Fruit fly (Drosophila melanogaster) whole organism, embryonic: ENCODE results near the gene Rassf.
A peak's percentile ranks its signal among the peaks of the same experiment; 100 is the strongest.

ENCODE experiments used
- Atf3 ChIP-seq: fragments of 200-800 bp; sonication (Bioruptor generic); optimal IDR thresholded peaks from 3 replicates; lab custom pipeline; 2016; ENCODE audit warnings: missing biosample characterization, missing genetic modification characterization
- CG10654 ChIP-seq: fragments of 200-800 bp; sonication (Bioruptor generic); optimal IDR thresholded peaks from 2 replicates; lab custom pipeline; 2016; ENCODE audit warnings: missing biosample characterization, missing genetic modification characterization
- CG11504 ChIP-seq: fragments of 200-800 bp; sonication (Bioruptor generic); optimal IDR thresholded peaks from 3 replicates; lab custom pipeline; 2019; ENCODE audit warnings: missing biosample characterization, mild to moderate bottlenecking, missing genetic modification characterization, moderate library complexity
- CG11560 ChIP-seq: fragments of 200-800 bp; sonication (Bioruptor generic); IDR thresholded peaks from 3 replicates; pipeline ENCODE4 v1.3.6; 2022; ENCODE audit warnings: missing biosample characterization, missing genetic modification characterization
- CG12299 ChIP-seq: fragments of 200-800 bp; sonication (Bioruptor generic); optimal IDR thresholded peaks from 2 replicates; lab custom pipeline; 2018; ENCODE audit warnings: missing biosample characterization, mild to moderate bottlenecking, missing genetic modification characterization
- CG12769 ChIP-seq: fragments of 200-800 bp; sonication (Bioruptor generic); optimal IDR thresholded peaks from 2 replicates; lab custom pipeline; 2019; ENCODE audit warnings: missing biosample characterization, mild to moderate bottlenecking, missing genetic modification characterization, moderate library complexity
- CG13296 ChIP-seq: fragments of 200-800 bp; sonication (Bioruptor generic); optimal IDR thresholded peaks from 3 replicates; lab custom pipeline; 2018; ENCODE audit warnings: missing biosample characterization, mild to moderate bottlenecking, missing genetic modification characterization
- CG14441 ChIP-seq: fragments of 200-800 bp; sonication (Bioruptor generic); IDR thresholded peaks from 2 replicates; pipeline ENCODE4 v1.3.6; 2022; ENCODE audit warnings: missing biosample characterization, missing genetic modification characterization
- CG14860 ChIP-seq: fragments of 200-800 bp; sonication (Bioruptor generic); IDR thresholded peaks from 3 replicates; pipeline ENCODE4 v1.3.6; 2022; ENCODE audit warnings: missing biosample characterization, missing genetic modification characterization; ENCODE audit not compliant: partially characterized antibody
- CG17385 ChIP-seq: fragments of 200-800 bp; sonication (Bioruptor generic); optimal IDR thresholded peaks from 3 replicates; lab custom pipeline; 2018; ENCODE audit warnings: missing biosample characterization, mild to moderate bottlenecking, missing genetic modification characterization
- CG18476 ChIP-seq: fragments of 200-800 bp; sonication (Bioruptor generic); optimal IDR thresholded peaks from 2 replicates; lab custom pipeline; 2016; ENCODE audit warnings: missing biosample characterization, mild to moderate bottlenecking, missing genetic modification characterization
- CG31224 ChIP-seq: fragments of 200-800 bp; sonication (Bioruptor generic); IDR thresholded peaks from 2 replicates; pipeline ENCODE4 v1.3.6; 2022; ENCODE audit warnings: missing biosample characterization, missing genetic modification characterization
- CG32772 ChIP-seq: fragments of 200-800 bp; sonication (Bioruptor generic); IDR thresholded peaks from 2 replicates; pipeline ENCODE4 v1.3.6; 2022; ENCODE audit warnings: missing biosample characterization, missing genetic modification characterization
- CG6765 ChIP-seq: fragments of 200-800 bp; sonication (Bioruptor generic); optimal IDR thresholded peaks from 3 replicates; lab custom pipeline; 2017; ENCODE audit warnings: missing biosample characterization, mild to moderate bottlenecking, missing genetic modification characterization
- CG6813 ChIP-seq: fragments of 200-800 bp; sonication (Bioruptor generic); optimal IDR thresholded peaks from 2 replicates; lab custom pipeline; 2017; ENCODE audit warnings: missing biosample characterization, missing genetic modification characterization, mild to moderate bottlenecking, moderate library complexity, missing genetic modification reagents
- CG8281 ChIP-seq: fragments of 200-800 bp; sonication (Bioruptor generic); optimal IDR thresholded peaks from 2 replicates; lab custom pipeline; 2018; ENCODE audit warnings: missing biosample characterization, mild to moderate bottlenecking, missing genetic modification characterization, moderate library complexity
- CG8290 ChIP-seq, 3 experiments: fragments of 200-800 bp; sonication (Bioruptor generic); optimal IDR thresholded peaks; 2 replicates each; lab custom pipeline; 2016 to 2019; ENCODE audit warnings: missing biosample characterization in 3 of 3, missing genetic modification characterization in 3 of 3, mild to moderate bottlenecking in 2 of 3, moderate library complexity in 1 of 3
- CG9215 ChIP-seq: fragments of 200-800 bp; sonication (Bioruptor generic); IDR thresholded peaks from 2 replicates; pipeline ENCODE4 v1.3.6; 2022; ENCODE audit warnings: missing biosample characterization, missing genetic modification characterization
- CG9727 ChIP-seq: fragments of 200-800 bp; sonication (Bioruptor generic); optimal IDR thresholded peaks from 3 replicates; lab custom pipeline; 2017; ENCODE audit warnings: missing biosample characterization, mild to moderate bottlenecking, missing genetic modification characterization
- CG9797 ChIP-seq: fragments of 200-800 bp; sonication (Bioruptor generic); optimal IDR thresholded peaks from 3 replicates; lab custom pipeline; 2018; ENCODE audit warnings: missing biosample characterization, mild to moderate bottlenecking, missing genetic modification characterization
- CG9817 ChIP-seq: fragments of 200-800 bp; sonication (Bioruptor generic); optimal IDR thresholded peaks from 2 replicates; lab custom pipeline; 2018; ENCODE audit warnings: missing biosample characterization, mild to moderate bottlenecking, missing genetic modification characterization, moderate library complexity
- CHES-1-like ChIP-seq: fragments of 200-800 bp; sonication (Bioruptor generic); optimal IDR thresholded peaks from 2 replicates; lab custom pipeline; 2016; ENCODE audit warnings: missing biosample characterization, missing genetic modification characterization
- Dip2 ChIP-seq: fragments of 200-800 bp; sonication (Bioruptor generic); IDR thresholded peaks from 2 replicates; pipeline ENCODE4 v1.3.6; 2022; ENCODE audit warnings: missing biosample characterization, missing genetic modification characterization
- Dip3 ChIP-seq: fragments of 200-800 bp; sonication (Bioruptor generic); optimal IDR thresholded peaks from 3 replicates; lab custom pipeline; 2016; ENCODE audit warnings: missing biosample characterization, missing genetic modification characterization
- Drgx ChIP-seq: fragments of 200-800 bp; sonication (Bioruptor generic); IDR thresholded peaks from 2 replicates; pipeline ENCODE4 v1.3.6; 2022; ENCODE audit warnings: missing biosample characterization, missing genetic modification characterization
- GATAe ChIP-seq: fragments of 200-800 bp; sonication (Bioruptor generic); conservative IDR thresholded peaks from 2 replicates; pipeline ENCODE4 v1.3.6; 2022; ENCODE audit warnings: missing biosample characterization, missing genetic modification characterization
- HLH3B ChIP-seq: fragments of 200-800 bp; sonication (Bioruptor generic); IDR thresholded peaks from 2 replicates; pipeline ENCODE4 v1.3.6; 2022; ENCODE audit warnings: missing biosample characterization, missing genetic modification characterization
- Hand ChIP-seq: fragments of 200-800 bp; sonication (Bioruptor generic); optimal IDR thresholded peaks from 2 replicates; lab custom pipeline; 2017; ENCODE audit warnings: mild to moderate bottlenecking, missing biosample characterization, missing genetic modification reagents, missing genetic modification characterization
- Hey ChIP-seq: fragments of 200-800 bp; sonication (Bioruptor generic); optimal IDR thresholded peaks from 3 replicates; lab custom pipeline; 2018; ENCODE audit warnings: missing biosample characterization, mild to moderate bottlenecking, missing genetic modification characterization
- MBD-R2 ChIP-seq: fragments of 200-800 bp; sonication (Bioruptor generic); IDR thresholded peaks from 2 replicates; pipeline ENCODE4 v1.3.6; 2022; ENCODE audit warnings: missing biosample characterization, missing genetic modification characterization
- Med ChIP-seq: fragments of 200-800 bp; sonication (Bioruptor generic); peaks from one replicate; lab custom pipeline; 2016; ENCODE audit warnings: missing biosample characterization, missing genetic modification characterization, mild to moderate bottlenecking, inconsistent platforms, moderate library complexity
- Poxn ChIP-seq: fragments of 200-800 bp; sonication (Bioruptor generic); IDR thresholded peaks from 2 replicates; pipeline ENCODE4 v1.3.6; 2022; ENCODE audit warnings: missing biosample characterization, missing genetic modification characterization
- Side ChIP-seq: fragments of 200-800 bp; sonication (Bioruptor generic); optimal IDR thresholded peaks from 2 replicates; lab custom pipeline; 2016; ENCODE audit warnings: missing biosample characterization, missing genetic modification characterization
- Tbp ChIP-seq: fragments of >200 bp; optimal IDR thresholded peaks from 2 replicates; lab custom pipeline; 2018; ENCODE audit warnings: missing biosample characterization, missing genetic modification characterization
- Xrp1 ChIP-seq: fragments of 200-800 bp; sonication (Bioruptor generic); IDR thresholded peaks from 2 replicates; pipeline ENCODE4 v1.3.6; 2022; ENCODE audit warnings: missing biosample characterization, missing genetic modification characterization
- bowl ChIP-seq: fragments of 200-800 bp; sonication (Bioruptor generic); IDR thresholded peaks from 2 replicates; pipeline ENCODE4 v1.3.6; 2022; ENCODE audit warnings: missing biosample characterization, missing genetic modification characterization
- cato ChIP-seq: fragments of 200-800 bp; sonication (Bioruptor generic); optimal IDR thresholded peaks from 2 replicates; lab custom pipeline; 2016; ENCODE audit warnings: missing biosample characterization, missing genetic modification characterization, borderline replicate concordance
- cwo ChIP-seq: fragments of 200-800 bp; sonication (Bioruptor generic); optimal IDR thresholded peaks from 3 replicates; lab custom pipeline; 2017; ENCODE audit warnings: missing biosample characterization, missing genetic modification characterization, mild to moderate bottlenecking, moderate library complexity, missing genetic modification reagents
- dimm ChIP-seq: fragments of 200-800 bp; sonication (Bioruptor generic); IDR thresholded peaks from 2 replicates; pipeline ENCODE4 v1.3.6; 2022; ENCODE audit warnings: missing biosample characterization, missing genetic modification characterization
- gem ChIP-seq: fragments of 200-800 bp; sonication (Bioruptor generic); optimal IDR thresholded peaks from 2 replicates; lab custom pipeline; 2019; ENCODE audit warnings: missing biosample characterization, mild to moderate bottlenecking, missing genetic modification characterization, moderate library complexity
- her ChIP-seq: fragments of 200-800 bp; sonication (Bioruptor generic); optimal IDR thresholded peaks from 2 replicates; lab custom pipeline; 2016; ENCODE audit warnings: missing biosample characterization, missing genetic modification characterization
- ind ChIP-seq: fragments of 200-800 bp; sonication (Bioruptor generic); optimal IDR thresholded peaks from 3 replicates; lab custom pipeline; 2016; ENCODE audit warnings: missing biosample characterization, missing genetic modification characterization
- mirr ChIP-seq: fragments of 200-800 bp; sonication (Bioruptor generic); optimal IDR thresholded peaks from 3 replicates; lab custom pipeline; 2018; ENCODE audit warnings: missing biosample characterization, mild to moderate bottlenecking, missing genetic modification characterization
- oc ChIP-seq: fragments of 200-800 bp; sonication (Bioruptor generic); optimal IDR thresholded peaks from 2 replicates; lab custom pipeline; 2018; ENCODE audit warnings: missing biosample characterization, mild to moderate bottlenecking, missing genetic modification characterization, moderate library complexity
- odd ChIP-seq: fragments of 200-800 bp; sonication (Bioruptor generic); optimal IDR thresholded peaks from 2 replicates; lab custom pipeline; 2017; ENCODE audit warnings: missing biosample characterization, mild to moderate bottlenecking, missing genetic modification characterization
- prd ChIP-seq, 3 experiments: fragments of >200 bp in 2 of 3; fragments of 200-800 bp in 1 of 3; sonication (Bioruptor generic) in 1 of 3; optimal IDR thresholded peaks in 2 of 3; IDR thresholded peaks in 1 of 3; 2 replicates in 2 of 3; 3 replicates in 1 of 3; pipeline versions ENCODE4 v1.3.6 to Lab custom; 2017 to 2022; ENCODE audit warnings: missing biosample characterization in 1 of 3, missing genetic modification characterization in 1 of 3
- psq ChIP-seq: fragments of 200-800 bp; sonication (Bioruptor generic); optimal IDR thresholded peaks from 2 replicates; lab custom pipeline; 2017; ENCODE audit warnings: missing biosample characterization, missing genetic modification characterization
- sd ChIP-seq: fragments of 200-800 bp; sonication (Bioruptor generic); optimal IDR thresholded peaks from 3 replicates; lab custom pipeline; 2018; ENCODE audit warnings: missing biosample characterization, mild to moderate bottlenecking, missing genetic modification characterization, moderate library complexity
- slbo ChIP-seq: fragments of 200-800 bp; sonication (Bioruptor generic); IDR thresholded peaks from 2 replicates; pipeline ENCODE4 v1.3.6; 2022; ENCODE audit warnings: missing biosample characterization, missing genetic modification characterization
- slou ChIP-seq: fragments of 200-800 bp; sonication (Bioruptor generic); optimal IDR thresholded peaks from 3 replicates; lab custom pipeline; 2016; ENCODE audit warnings: missing biosample characterization, missing genetic modification characterization
- wek ChIP-seq: fragments of 200-800 bp; sonication (Bioruptor generic); optimal IDR thresholded peaks from 3 replicates; lab custom pipeline; 2018; ENCODE audit warnings: missing biosample characterization, mild to moderate bottlenecking, missing genetic modification characterization, moderate library complexity

Rassf gene

dm6 chr3R:23139634-23140010, 21.9 kb upstream of the Rassf start (continued):
- TF ChIP-seq CG14441 (GFP tag; lab: Robert Waterston, UW) (peak; percentile 58), odd (GFP tag; lab: Kevin White, UChicago) (no peak), CG12299 (tag; lab: Kevin White, UChicago) (no peak), Drgx (GFP tag; lab: Robert Waterston, UW) (no peak), CG12769 (tag; lab: Kevin White, UChicago) (peak; percentile 36), CG32772 (GFP tag; lab: Robert Waterston, UW) (0 out of 2 replicates have a peak, but pooled peaks have one; percentile 10), Med (GFP tag; lab: Kevin White, UChicago) (peak; percentile 78), gem (tag; lab: Kevin White, UChicago) (peak; percentile 19), HLH3B (GFP tag; lab: Robert Waterston, UW) (no peak), Xrp1 (GFP tag; lab: Robert Waterston, UW) (no peak), CG11560 (tag; lab: Robert Waterston, UW) (no peak), psq (no peak), Poxn (GFP tag; lab: Robert Waterston, UW) (no peak), her (GFP tag; lab: Kevin White, UChicago) (no peak), cwo (GFP tag; lab: Kevin White, UChicago) (peak; percentile 84), slbo (GFP tag; lab: Robert Waterston, UW) (peak; percentile 41; the same call in 1 of the 2 replicates), cato (GFP tag; lab: Kevin White, UChicago) (no peak), Hand (no peak), oc (tag; lab: Kevin White, UChicago) (no peak), CG9215 (0 out of 2 replicates have a peak, but pooled peaks have one; percentile 33), ind (peak; percentile 6), CG9817 (tag; lab: Kevin White, UChicago) (no peak), Hey (peak; percentile 79), CG8290 (GFP tag; optimal IDR thresholded peaks at IDR 0.05; lab: Kevin White, UChicago) (no peak), CG8290 (tag; optimal IDR thresholded peaks at IDR 0.05; lab: Kevin White, UChicago) (peak in 1 of 2 experiments; percentile 31), Dip2 (GFP tag; lab: Robert Waterston, UW) (no peak), CG6765 (GFP tag; lab: Kevin White, UChicago) (no peak), CG10654 (GFP tag; lab: Kevin White, UChicago) (no peak), GATAe (GFP tag; lab: Robert Waterston, UW) (peak; percentile 82), CG13296 (GFP tag; lab: Kevin White, UChicago) (no peak), prd (optimal IDR thresholded peaks at IDR 0.05; lab: Kevin White, UChicago) (no peak), prd (GFP tag; IDR thresholded peaks at IDR 0.05; lab: Robert Waterston, UW) (0 out of 3 replicates have a peak, but pooled peaks have one; percentile 19), Side (no peak), wek (no peak), CG11504 (tag; lab: Kevin White, UChicago) (peak; percentile 54), CG6813 (peak; percentile 20)

DNA sequence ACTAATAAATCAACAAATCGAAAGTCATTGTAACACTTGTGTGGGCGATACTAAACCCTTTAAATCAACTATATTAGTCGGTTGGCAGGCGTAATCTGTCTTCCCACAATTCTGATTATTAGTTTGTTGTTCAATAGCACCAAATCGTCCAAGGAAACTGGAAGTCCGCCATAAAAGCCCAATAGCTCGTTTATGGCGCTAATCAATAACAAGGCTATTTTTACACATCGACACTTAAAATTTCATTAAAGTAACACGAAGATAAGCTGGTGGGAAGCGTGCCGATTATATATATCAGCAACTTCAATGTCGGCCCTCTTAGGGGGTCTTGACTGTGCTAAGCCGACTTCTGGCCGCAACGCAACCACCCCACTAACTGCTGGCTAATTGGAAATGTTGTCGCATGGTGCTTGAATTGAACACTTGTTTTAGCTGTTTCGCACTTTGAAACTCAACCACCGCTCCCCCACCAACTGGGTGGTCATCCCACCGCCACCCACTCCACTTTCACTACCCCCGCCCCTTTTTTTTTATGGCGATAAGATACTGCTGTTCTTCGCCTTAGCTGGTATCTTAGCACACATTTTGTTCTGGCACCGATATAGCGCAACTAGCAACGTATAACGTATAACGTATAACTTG, 21.4 kb upstream of the Rassf start:
- TF ChIP-seq CG18476 (GFP tag; lab: Kevin White, UChicago) (no peak), Dip3 (no peak), CG17385 (GFP tag; lab: Kevin White, UChicago) (peak; percentile 18), Atf3 (GFP tag; lab: Kevin White, UChicago) (no peak), CG31224 (GFP tag; lab: Robert Waterston, UW) (no peak), MBD-R2 (no peak), CHES-1-like (no peak), CG8281 (tag; lab: Kevin White, UChicago) (peak; percentile 12), dimm (no peak), mirr (peak; percentile 71), CG9727 (GFP tag; lab: Kevin White, UChicago) (no peak), CG9797 (GFP tag; lab: Kevin White, UChicago) (no peak), CG14860 (GFP tag; lab: Robert Waterston, UW) (no peak), slou (GFP tag; lab: Kevin White, UChicago) (no peak), sd (peak; percentile 48), bowl (no peak), Tbp (GFP tag; lab: Kevin White, UChicago) (no peak)
